Worm (Caenorhabditis elegans) whole organism, L4 larva: ENCODE results near the gene Y49E10.27.

ENCODE experiments used
- D1046.2 ChIP-seq: fragments of 200-800 bp; sonication (Bioruptor generic); IDR thresholded peaks from 2 replicates; pipeline ENCODE4 v1.3.6; 2022; ENCODE audit warnings: missing genetic modification characterization, missing compliant biosample characterization
- F44E2.7 ChIP-seq: fragments of 200-800 bp; sonication (Bioruptor generic); IDR thresholded peaks from 2 replicates; pipeline ENCODE4 v2.1.2; 2022; ENCODE audit warnings: missing genetic modification characterization, missing compliant biosample characterization
- T26A8.4 ChIP-seq: fragments of 200-800 bp; sonication (Bioruptor generic); IDR thresholded peaks from 2 replicates; pipeline ENCODE4 v1.3.6; 2022; ENCODE audit warnings: missing genetic modification characterization, missing compliant biosample characterization
- ZK546.5 ChIP-seq, 2 experiments: sonication (generic microtip); optimal IDR thresholded peaks; 2 replicates each; lab custom pipeline; 2017; ENCODE audit warnings: missing biosample characterization in 2 of 2, missing genetic modification characterization in 2 of 2
- ama-1 ChIP-seq: fragments of 150-350 bp; optimal IDR thresholded peaks from 2 replicates; lab custom pipeline; 2014; ENCODE audit warnings: inconsistent platforms, mixed read lengths
- attf-4 ChIP-seq: sonication (generic microtip); optimal IDR thresholded peaks from 3 replicates; lab custom pipeline; 2017; ENCODE audit warnings: missing biosample characterization, missing genetic modification characterization
- ceh-20 ChIP-seq: fragments of 200-800 bp; sonication (Bioruptor generic); IDR thresholded peaks from 2 replicates; pipeline ENCODE4 v1.3.6; 2022; ENCODE audit warnings: missing genetic modification reagents, missing genetic modification characterization, missing compliant biosample characterization
- ceh-44 ChIP-seq: fragments of 200-800 bp; sonication (Bioruptor generic); IDR thresholded peaks from 2 replicates; pipeline ENCODE4 v1.3.6; 2022; ENCODE audit warnings: missing genetic modification reagents, missing genetic modification characterization, missing compliant biosample characterization
- daf-12 ChIP-seq: fragments of 150-350 bp; optimal IDR thresholded peaks from 2 replicates; lab custom pipeline; 2014; ENCODE audit warnings: missing biosample characterization, missing genetic modification reagents, missing genetic modification characterization
- daf-16 ChIP-seq, 3 experiments: sonication (generic microtip); optimal IDR thresholded peaks; 2 replicates each; lab custom pipeline; 2016 to 2017; ENCODE audit warnings: missing genetic modification characterization in 3 of 3, missing genetic modification reagents in 3 of 3, mild to moderate bottlenecking in 2 of 3, missing compliant biosample characterization in 2 of 3, missing biosample characterization in 1 of 3, moderate library complexity in 1 of 3
- dmd-6 ChIP-seq: fragments of 200-800 bp; sonication (Bioruptor generic); IDR thresholded peaks from 2 replicates; pipeline ENCODE4 v1.3.6; 2022; ENCODE audit warnings: missing genetic modification reagents, missing genetic modification characterization, missing compliant biosample characterization
- dpl-1 ChIP-seq: fragments of 150-350 bp; optimal IDR thresholded peaks from 2 replicates; lab custom pipeline; 2014; ENCODE audit warnings: missing biosample characterization, missing genetic modification reagents, missing genetic modification characterization
- dve-1 ChIP-seq: sonication (generic microtip); optimal IDR thresholded peaks from 2 replicates; lab custom pipeline; 2017; ENCODE audit warnings: antibody characterized with exemption, mild to moderate bottlenecking, missing genetic modification characterization, missing compliant biosample characterization; ENCODE audit not compliant: insufficient read depth
- fkh-10 ChIP-seq: fragments of 150-350 bp; optimal IDR thresholded peaks from 2 replicates; lab custom pipeline; 2014; ENCODE audit warnings: missing biosample characterization, missing genetic modification reagents, missing genetic modification characterization
- hif-1 ChIP-seq, 2 experiments: sonication (generic microtip); optimal IDR thresholded peaks; 2 replicates each; lab custom pipeline; 2016 to 2017; ENCODE audit warnings: missing compliant biosample characterization in 2 of 2, missing genetic modification characterization in 2 of 2, missing genetic modification reagents in 2 of 2, missing genotype in 2 of 2, mild to moderate bottlenecking in 1 of 2
- hmg-1.1 ChIP-seq: fragments of 200-800 bp; sonication (Bioruptor generic); IDR thresholded peaks from 2 replicates; pipeline ENCODE4 v1.3.6; 2022; ENCODE audit warnings: missing genetic modification reagents, missing genetic modification characterization, missing compliant biosample characterization
- jun-1 ChIP-seq: fragments of 150-350 bp; optimal IDR thresholded peaks from 2 replicates; lab custom pipeline; 2014; ENCODE audit warnings: missing biosample characterization, missing genetic modification reagents, missing genetic modification characterization
- lim-7 ChIP-seq: fragments of 200-800 bp; sonication (Bioruptor generic); IDR thresholded peaks from 2 replicates; pipeline ENCODE4 v1.3.6; 2022; ENCODE audit warnings: missing genetic modification characterization, missing compliant biosample characterization
- lir-3 ChIP-seq: sonication (generic microtip); optimal IDR thresholded peaks from 2 replicates; lab custom pipeline; 2016; ENCODE audit warnings: mild to moderate bottlenecking, missing genetic modification characterization, missing compliant biosample characterization
- lsy-2 ChIP-seq, 2 experiments: fragments of 150-350 bp in 1 of 2; sonication (generic microtip) in 1 of 2; optimal IDR thresholded peaks; 2 replicates each; lab custom pipeline; 2014 to 2017; ENCODE audit warnings: missing biosample characterization in 2 of 2, missing genetic modification characterization in 2 of 2
- madf-5 ChIP-seq, 2 experiments: fragments of 200-800 bp; sonication (Bioruptor generic); IDR thresholded peaks; 2 replicates each; pipeline ENCODE4 v1.3.6; 2022; ENCODE audit warnings: missing compliant biosample characterization in 2 of 2, missing genetic modification characterization in 2 of 2
- madf-9 ChIP-seq: fragments of 200-800 bp; sonication (Bioruptor generic); conservative IDR thresholded peaks from 2 replicates; pipeline ENCODE4 v1.3.6; 2022; ENCODE audit warnings: missing genetic modification reagents, missing genetic modification characterization, missing compliant biosample characterization
- mdl-1 ChIP-seq, 2 experiments: fragments of 150-350 bp in 1 of 2; sonication (generic microtip) in 1 of 2; optimal IDR thresholded peaks; 2 replicates each; lab custom pipeline; 2014 to 2017; ENCODE audit warnings: missing biosample characterization in 2 of 2, missing genetic modification characterization in 2 of 2
- mep-1 ChIP-seq: fragments of 150-350 bp; sonication (generic microtip); optimal IDR thresholded peaks from 3 replicates; lab custom pipeline; 2014; ENCODE audit warnings: missing biosample characterization, missing genetic modification characterization
- nhr-10 ChIP-seq: fragments of 150-350 bp; optimal IDR thresholded peaks from 2 replicates; lab custom pipeline; 2014; ENCODE audit warnings: missing biosample characterization, missing genetic modification characterization
- nhr-11 ChIP-seq: fragments of 150-350 bp; optimal IDR thresholded peaks from 2 replicates; lab custom pipeline; 2014; ENCODE audit warnings: missing biosample characterization, missing genetic modification characterization
- nhr-25 ChIP-seq: sonication (generic microtip); optimal IDR thresholded peaks from 2 replicates; lab custom pipeline; 2017; ENCODE audit warnings: missing genetic modification characterization, mild to moderate bottlenecking, missing compliant biosample characterization, antibody characterized with exemption, moderate library complexity, borderline replicate concordance; ENCODE audit not compliant: insufficient read depth
- nhr-41 ChIP-seq: fragments of 200-800 bp; sonication (Bioruptor generic); IDR thresholded peaks from 2 replicates; pipeline ENCODE4 v1.3.6; 2022; ENCODE audit warnings: missing genetic modification reagents, missing genetic modification characterization, missing compliant biosample characterization
- nhr-6 ChIP-seq: fragments of 150-350 bp; optimal IDR thresholded peaks from 2 replicates; lab custom pipeline; 2014; ENCODE audit warnings: missing biosample characterization, missing genetic modification characterization
- pqm-1 ChIP-seq: sonication (generic microtip); optimal IDR thresholded peaks from 2 replicates; lab custom pipeline; 2017; ENCODE audit warnings: missing biosample characterization, missing genetic modification characterization
- sdz-12 ChIP-seq: fragments of 200-800 bp; sonication (Bioruptor generic); optimal IDR thresholded peaks from 2 replicates; lab custom pipeline; 2018; ENCODE audit warnings: mild to moderate bottlenecking, missing genetic modification characterization, missing compliant biosample characterization
- skn-1 ChIP-seq: fragments of 150-350 bp; optimal IDR thresholded peaks from 2 replicates; lab custom pipeline; 2014; ENCODE audit warnings: missing biosample characterization, missing genetic modification characterization
- unc-62 ChIP-seq, 3 experiments: fragments of 150-350 bp in 1 of 3; sonication (generic microtip); optimal IDR thresholded peaks in 2 of 3; peaks in 1 of 3; 1 replicate in 1 of 3; 2 replicates in 2 of 3; lab custom pipeline; 2014 to 2017; ENCODE audit warnings: missing biosample characterization in 3 of 3, missing genetic modification characterization in 3 of 3, missing genetic modification reagents in 3 of 3, missing genotype in 1 of 3
- vab-7 ChIP-seq: fragments of 200-800 bp; sonication (Bioruptor generic); IDR thresholded peaks from 2 replicates; pipeline ENCODE4 v1.3.6; 2022; ENCODE audit warnings: missing genetic modification reagents, missing genetic modification characterization, missing compliant biosample characterization
- zag-1 ChIP-seq: fragments of 150-350 bp; optimal IDR thresholded peaks from 2 replicates; lab custom pipeline; 2014; ENCODE audit warnings: missing biosample characterization, missing genetic modification characterization
- zfp-3 ChIP-seq: fragments of 200-800 bp; sonication (Bioruptor generic); conservative IDR thresholded peaks from 2 replicates; pipeline ENCODE4 v1.3.6; 2022; ENCODE audit warnings: missing genetic modification reagents, missing genetic modification characterization, missing compliant biosample characterization
- zip-11 ChIP-seq: fragments of 200-800 bp; sonication (Bioruptor generic); IDR thresholded peaks from 2 replicates; pipeline ENCODE4 v1.3.6; 2022; ENCODE audit warnings: missing genetic modification characterization, missing compliant biosample characterization
- ztf-11 ChIP-seq: fragments of 150-350 bp; optimal IDR thresholded peaks from 2 replicates; lab custom pipeline; 2014; ENCODE audit warnings: missing biosample characterization, missing genetic modification characterization

Gene Y49E10.27

DNA sequence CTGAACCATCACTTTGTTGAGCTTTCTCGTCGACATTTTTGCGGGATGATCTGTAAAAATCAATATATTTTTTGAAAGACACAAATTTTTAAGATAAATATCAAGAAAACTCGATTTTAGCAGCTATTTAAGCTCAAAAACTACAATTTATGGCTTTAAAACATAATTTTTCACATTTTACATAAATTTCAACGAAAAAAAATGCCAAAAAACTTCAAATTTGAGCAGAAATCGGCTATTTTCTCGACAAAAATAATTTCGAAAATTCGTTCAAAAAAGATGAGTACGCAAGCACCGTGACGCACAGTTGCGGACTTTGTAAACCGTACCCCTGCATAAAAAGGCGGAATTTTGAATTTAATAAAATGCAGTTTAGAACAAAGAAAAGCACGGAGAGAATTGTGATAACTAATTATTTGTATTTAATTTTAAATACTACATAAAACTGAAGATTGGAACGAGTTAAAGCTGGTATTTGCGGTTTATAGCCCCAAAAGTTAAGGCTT lies 4.6 kb upstream of the Y49E10.27 start, which contains the start of gene snr-6 (continued):
- no peak for TF ChIP-seq madf-5 (GFP tag; IDR thresholded peaks at IDR 0.05; lab: Robert Waterston, UW)
- TF ChIP-seq ceh-20, result no peak
- TF ChIP-seq mep-1 (tag; lab: Kevin White, UChicago), result peak; percentile 59
- TF ChIP-seq F44E2.7 (GFP tag; lab: Robert Waterston, UW), result no peak
- no peak for TF ChIP-seq madf-9
- no peak for TF ChIP-seq ZK546.5 (tag; optimal IDR thresholded peaks at IDR 0.05; lab: Kevin White, UChicago)
- peak; percentile 22 for TF ChIP-seq dve-1 (tag; lab: Kevin White, UChicago)
- TF ChIP-seq lsy-2 (tag; optimal IDR thresholded peaks at IDR 0.05; lab: Kevin White, UChicago), result peak; percentile 91 to 99
- no peak for TF ChIP-seq nhr-10 (tag; lab: Kevin White, UChicago)
- no peak for TF ChIP-seq nhr-41 (GFP tag; lab: Robert Waterston, UW)
- no peak for TF ChIP-seq attf-4 (tag; lab: Kevin White, UChicago)
- TF ChIP-seq lir-3 (tag; lab: Kevin White, UChicago), result no peak
- TF ChIP-seq zfp-3, result no peak
- no peak for TF ChIP-seq vab-7 (GFP tag; lab: Robert Waterston, UW)
- TF ChIP-seq ama-1 (lab: Kevin White, UChicago), result no peak
- TF ChIP-seq sdz-12 (GFP tag; lab: Kevin White, UChicago), result no peak
- TF ChIP-seq jun-1, result no peak
- no peak for TF ChIP-seq dmd-6 (GFP tag; lab: Robert Waterston, UW)
- peak in 1 of 2 experiments; percentile 33 for TF ChIP-seq hif-1 (tag; optimal IDR thresholded peaks at IDR 0.05; lab: Kevin White, UChicago)
- no peak for TF ChIP-seq mdl-1 (tag; optimal IDR thresholded peaks at IDR 0.05; lab: Kevin White, UChicago)
- TF ChIP-seq zag-1, result no peak
- peak; percentile 41; the same call in 1 of the 2 replicates for TF ChIP-seq hmg-1.1 (GFP tag; lab: Robert Waterston, UW)
- no peak for TF ChIP-seq fkh-10 (GFP tag; lab: Kevin White, UChicago)
- TF ChIP-seq dpl-1 (GFP tag; lab: Kevin White, UChicago), result peak; percentile 97
- TF ChIP-seq nhr-6 (tag; lab: Kevin White, UChicago), result peak; percentile 69
- TF ChIP-seq nhr-25, result no peak

DNA sequence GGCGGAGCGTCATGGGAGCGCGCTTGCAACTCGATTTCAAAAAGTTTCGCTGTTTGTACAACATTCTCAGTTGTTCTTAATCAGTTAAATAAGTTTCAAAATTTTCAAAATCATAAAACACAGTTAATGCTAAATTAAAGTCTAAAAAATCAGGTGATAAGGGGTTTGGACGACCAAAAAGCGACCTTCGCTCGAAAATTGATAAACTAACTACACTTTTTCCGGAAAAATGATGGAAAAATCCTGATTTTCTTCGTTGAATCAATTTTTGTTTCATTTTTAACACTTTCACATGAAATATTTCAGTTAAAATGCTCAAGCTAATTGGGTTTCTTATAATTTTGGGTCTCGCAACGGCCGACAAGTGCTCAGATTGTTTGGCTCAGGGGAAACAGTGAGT lies 4.0 kb upstream of the Y49E10.27 start, which contains the start of gene Y49E10.16:
Gene Y49E10.16 (plus strand): TSS at position 301 of the 400 bp plus-strand sequence.
- TF ChIP-seq daf-12 (tag; lab: Kevin White, UChicago) (no peak), daf-16 (GFP tag; optimal IDR thresholded peaks at IDR 0.05; lab: Kevin White, UChicago) (no peak), daf-16 (tag; optimal IDR thresholded peaks at IDR 0.05; lab: Kevin White, UChicago) (peak; percentile 17), pqm-1 (tag; lab: Kevin White, UChicago) (peak; percentile 32)

DNA sequence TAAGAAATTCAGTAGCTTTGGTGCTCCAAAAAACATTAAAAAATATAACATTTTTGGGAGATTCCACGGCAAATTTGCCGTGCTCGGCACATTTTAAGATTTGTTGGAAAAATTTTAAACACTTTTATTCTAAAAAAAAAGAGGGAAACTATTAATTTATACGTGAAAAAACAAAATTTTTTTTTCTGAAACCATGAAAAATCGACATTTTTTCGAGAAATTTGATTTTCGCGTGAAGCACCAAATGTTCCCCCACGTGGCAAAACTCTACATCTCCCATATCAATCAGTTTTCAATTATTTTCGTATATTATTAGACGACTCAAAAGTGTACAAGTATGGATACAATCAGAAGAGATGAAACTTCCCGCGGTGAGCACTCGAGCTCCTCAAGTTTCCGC lies 2.0 kb downstream of the Y49E10.27 start, which contains the start of gene fbxa-218:
Gene fbxa-218 (plus strand): TSS at position 301 of the 400 bp plus-strand sequence.
- no peak for TF ChIP-seq unc-62 (GFP tag; optimal IDR thresholded peaks at IDR 0.05 in 1 of 2; lab: Kevin White, UChicago)
- TF ChIP-seq unc-62 (tag; optimal IDR thresholded peaks at IDR 0.05; lab: Kevin White, UChicago), result no peak
- no peak for TF ChIP-seq zip-11 (GFP tag; lab: Robert Waterston, UW)
- TF ChIP-seq ceh-44 (GFP tag; lab: Robert Waterston, UW), result no peak
- TF ChIP-seq lim-7, result no peak
- TF ChIP-seq nhr-11 (tag; lab: Kevin White, UChicago), result no peak
- no peak for TF ChIP-seq ztf-11 (tag; lab: Kevin White, UChicago)
- TF ChIP-seq skn-1 (tag; lab: Kevin White, UChicago), result no peak
- no peak for TF ChIP-seq T26A8.4 (GFP tag; lab: Robert Waterston, UW)
- TF ChIP-seq fkh-10 (GFP tag; lab: Kevin White, UChicago), result no peak
- no peak for TF ChIP-seq D1046.2 (GFP tag; lab: Robert Waterston, UW)
- TF ChIP-seq, all 104 proteins: peak for 0
